Fruit fly (Drosophila melanogaster) whole organism, wandering third instar larva: Measurements from ENCODE around the gene Polr3C.
"Not testable (repeated sequence)": the region's sequence is repeated elsewhere in the genome, so short reads cannot be mapped to it uniquely, and the experiment has no call there.

ENCODE experiments used
- CG32264 ChIP-seq: fragments of 200-800 bp; sonication (Bioruptor generic); optimal IDR thresholded peaks from 2 replicates; lab custom pipeline; 2016; ENCODE audit warnings: missing biosample characterization, missing genetic modification characterization
- CrebA ChIP-seq: fragments of 200-800 bp; sonication (Bioruptor generic); optimal IDR thresholded peaks from 2 replicates; lab custom pipeline; 2016; ENCODE audit warnings: missing biosample characterization, mild to moderate bottlenecking, missing genetic modification characterization, borderline replicate concordance
- Dfd ChIP-seq: fragments of >200 bp; optimal IDR thresholded peaks from 2 replicates; lab custom pipeline; 2017; ENCODE audit warnings: missing biosample characterization, missing genetic modification characterization
- Dif ChIP-seq: fragments of 200-275, 200-300 bp; sonication (Bioruptor generic); optimal IDR thresholded peaks from 2 replicates; lab custom pipeline; 2018; ENCODE audit warnings: missing biosample characterization, missing genetic modification characterization; ENCODE audit not compliant: partially characterized antibody
- Hnf4 ChIP-seq: fragments of 200-800 bp; sonication (Bioruptor generic); optimal IDR thresholded peaks from 2 replicates; lab custom pipeline; 2016; ENCODE audit warnings: missing biosample characterization, mild to moderate bottlenecking, missing genetic modification characterization
- Hr78 ChIP-seq: fragments of >200 bp; optimal IDR thresholded peaks from 2 replicates; lab custom pipeline; 2017; ENCODE audit warnings: missing biosample characterization, missing genetic modification characterization
- Hr83 ChIP-seq: fragments of 200-300 bp; sonication (Bioruptor generic); optimal IDR thresholded peaks from 2 replicates; lab custom pipeline; 2016; ENCODE audit warnings: missing biosample characterization, mild to moderate bottlenecking, missing genetic modification characterization, moderate library complexity; ENCODE audit not compliant: poor library complexity, severe bottlenecking
- N ChIP-seq: fragments of >200 bp; optimal IDR thresholded peaks from 2 replicates; lab custom pipeline; 2018; ENCODE audit warnings: missing biosample characterization, missing external identifiers, missing genetic modification characterization
- OdsH ChIP-seq: fragments of 200-800 bp; sonication (Bioruptor generic); optimal IDR thresholded peaks from 2 replicates; lab custom pipeline; 2016; ENCODE audit warnings: missing biosample characterization, mild to moderate bottlenecking, missing genetic modification characterization
- Rel ChIP-seq, 2 experiments: fragments of 200-800 bp; sonication (Bioruptor generic) in 1 of 2; optimal IDR thresholded peaks; 2 replicates in 1 of 2; 3 replicates in 1 of 2; lab custom pipeline; 2016 to 2019; ENCODE audit warnings: mild to moderate bottlenecking in 2 of 2, missing biosample characterization in 2 of 2, missing genetic modification characterization in 2 of 2, moderate library complexity in 1 of 2
- Vsx2 ChIP-seq: fragments of 200-300, 225-300 bp; sonication (Bioruptor generic); optimal IDR thresholded peaks from 2 replicates; lab custom pipeline; 2018; ENCODE audit warnings: missing biosample characterization, missing genetic modification characterization; ENCODE audit not compliant: partially characterized antibody
- brk ChIP-seq: fragments of 200-800 bp; sonication (Bioruptor generic); optimal IDR thresholded peaks from 2 replicates; lab custom pipeline; 2016; ENCODE audit warnings: missing biosample characterization, mild to moderate bottlenecking, missing genetic modification characterization
- psq ChIP-seq: fragments of 200-800 bp; sonication (Bioruptor generic); optimal IDR thresholded peaks from 3 replicates; lab custom pipeline; 2017; ENCODE audit warnings: missing biosample characterization, mild to moderate bottlenecking, missing genetic modification characterization, moderate library complexity
- woc ChIP-seq: sonication (Bioruptor generic); optimal IDR thresholded peaks from 2 replicates; lab custom pipeline; 2016; ENCODE audit warnings: missing biosample characterization, mild to moderate bottlenecking, missing genetic modification characterization

The Polr3C gene

dm6 chr3R:12465198-12465597 lies 5.0 kb downstream of the Polr3C start, which contains the start of gene CG5608:
Gene CG5608, minus strand, starts transcription at chr3R:12465298.
- TF ChIP-seq brk; Hr78 (GFP tag; lab: Kevin White, UChicago); psq (GFP tag; lab: Kevin White, UChicago): not testable (repeated sequence)
- TF ChIP-seq, all 38 proteins: peak for 0; not testable (repeated sequence) for 38

dm6 chr3R:12467675-12468074 lies 7.5 kb downstream of the Polr3C start, which contains the start of gene Hsp70Ba:
Gene Hsp70Ba, minus strand, starts transcription at chr3R:12467776.
- TF ChIP-seq Dif, woc, N (GFP tag; lab: Kevin White, UChicago): not testable (repeated sequence)

dm6 chr3R:12502210-12502609 lies 42.0 kb downstream of the Polr3C start, which contains the start of gene Hsp70Bbb:
Gene Hsp70Bbb, plus strand, starts transcription at chr3R:12502510.
- not testable (repeated sequence) for TF ChIP-seq woc, Dfd, CG32264 (GFP tag; lab: Kevin White, UChicago)

dm6 chr3R:12505493-12505892 lies 45.3 kb downstream of the Polr3C start, which contains the start of gene Hsp70Bb:
Gene Hsp70Bb, plus strand, starts transcription at chr3R:12505793.
- not testable (repeated sequence) for TF ChIP-seq OdsH; CrebA (GFP tag; lab: Kevin White, UChicago); Rel (GFP tag; optimal IDR thresholded peaks at IDR 0.05; lab: Kevin White, UChicago); Rel (tag; optimal IDR thresholded peaks at IDR 0.05; lab: Kevin White, UChicago)

- TF ChIP-seq Hnf4; Vsx2 (GFP tag; lab: Kevin White, UChicago); Hr83: not testable (repeated sequence)
Observed at dm6 chr3R:12508776-12509175, 48.6 kb downstream of the Polr3C start, which contains the start of gene Hsp70Bc. Gene Hsp70Bc, plus strand, starts transcription at chr3R:12509076.
